Worm (Caenorhabditis elegans): ENCODE data around the gene K03D3.2.

K03D3.2 gene

DNA sequence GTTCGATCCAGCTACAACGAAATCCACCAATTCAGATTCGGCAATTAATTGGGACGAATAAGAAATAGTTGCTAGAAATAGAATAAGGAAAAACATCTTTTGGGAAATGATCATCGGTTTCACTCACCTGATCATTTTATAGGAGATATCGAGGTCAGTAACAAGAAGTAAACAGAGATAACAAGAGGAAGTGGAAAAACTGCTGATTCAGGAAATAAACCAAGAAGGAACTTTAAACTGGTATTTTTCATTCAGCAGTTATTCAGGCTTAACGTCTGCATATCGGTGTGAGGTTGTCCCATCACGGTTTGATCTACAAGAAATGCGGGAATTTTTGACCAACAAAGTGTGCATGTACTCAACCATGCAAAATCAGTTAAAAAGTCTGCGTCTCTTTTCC, at the start of gene K03D3.2:
K03D3.2 (minus strand) TSS at position 101 of the 400 bp plus-strand sequence.
- TF ChIP-seq nhr-77 (tag; optimal IDR thresholded peaks at IDR 0.05) (no peak), nhr-23 (tag; optimal IDR thresholded peaks at IDR 0.05) (no peak), mbf-1 (tag; optimal IDR thresholded peaks at IDR 0.05) (no peak), lin-39 (tag; optimal IDR thresholded peaks at IDR 0.05) (no peak), ama-1 (optimal IDR thresholded peaks at IDR 0.05) (no peak), elt-3 (tag; optimal IDR thresholded peaks at IDR 0.05) (no peak), zag-1 (tag; optimal IDR thresholded peaks at IDR 0.05) (no peak)

DNA sequence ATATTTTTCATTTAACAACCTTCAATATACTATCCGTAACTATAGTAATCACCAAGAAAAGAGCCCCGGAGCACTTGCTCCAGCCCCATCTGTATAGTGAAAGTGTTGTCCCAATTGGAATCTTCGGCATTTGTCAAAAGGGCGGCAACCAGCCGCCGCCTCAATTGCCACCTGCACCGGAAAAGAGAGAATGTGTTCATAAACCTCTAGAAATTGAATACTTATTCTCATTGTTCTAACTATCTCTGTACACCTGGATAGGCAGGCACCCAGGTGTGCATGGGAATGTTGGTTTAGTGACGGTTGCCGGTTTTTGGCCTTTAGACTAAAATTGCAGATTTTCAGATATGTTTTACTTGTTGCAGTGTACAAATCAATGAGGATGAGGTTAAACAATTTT, 49.5 kb upstream of the K03D3.2 start:
- TF ChIP-seq Y55F3AM.14 (GFP tag; optimal IDR thresholded peaks at IDR 0.05) (no peak), ZK546.5 (tag; optimal IDR thresholded peaks at IDR 0.05) (no peak), alr-1 (tag; optimal IDR thresholded peaks at IDR 0.05) (no peak), nhr-11 (tag; optimal IDR thresholded peaks at IDR 0.05) (no peak)

DNA sequence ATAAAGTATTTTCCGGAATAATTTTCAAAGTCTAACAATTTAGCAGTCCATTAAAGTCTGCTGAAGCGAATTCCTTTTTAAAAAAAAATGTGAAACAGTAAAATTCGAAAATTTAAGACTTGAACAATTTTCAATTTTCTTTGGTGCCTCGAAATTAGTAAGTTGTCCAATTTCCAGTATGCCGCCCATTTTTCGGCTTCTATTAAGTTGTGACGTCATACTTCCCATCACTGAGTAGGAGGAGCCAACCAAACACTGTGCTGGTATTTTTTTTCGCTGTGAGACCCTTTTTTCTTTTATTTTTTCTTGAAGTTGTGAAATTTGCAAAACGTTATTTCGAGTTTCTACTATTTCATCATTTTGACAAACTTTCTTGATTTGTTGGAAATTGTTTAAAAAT, 42.2 kb upstream of the K03D3.2 start:
- TF ChIP-seq lsy-2 (tag; optimal IDR thresholded peaks at IDR 0.05) (no peak), ztf-11 (tag; optimal IDR thresholded peaks at IDR 0.05) (no peak), unc-55 (GFP tag; optimal IDR thresholded peaks at IDR 0.05) (no peak), mab-5 (tag; optimal IDR thresholded peaks at IDR 0.05) (no peak), C34F6.9 (tag; optimal IDR thresholded peaks at IDR 0.05) (no peak), ZK546.5 (tag; optimal IDR thresholded peaks at IDR 0.05) (no peak), blmp-1 (tag; optimal IDR thresholded peaks at IDR 0.05; ENCODE audit: insufficient read depth) (no peak), mdl-1 (tag; optimal IDR thresholded peaks at IDR 0.05) (no peak), zag-1 (tag; optimal IDR thresholded peaks at IDR 0.05) (no peak), nhr-11 (tag; optimal IDR thresholded peaks at IDR 0.05) (no peak), lin-13 (GFP tag; optimal IDR thresholded peaks at IDR 0.05) (no peak), ceh-82 (tag; optimal IDR thresholded peaks at IDR 0.05) (no peak), dmd-4 (tag; optimal IDR thresholded peaks at IDR 0.05) (no peak), nhr-25 (tag; optimal IDR thresholded peaks at IDR 0.05) (no peak), lin-11 (tag; optimal IDR thresholded peaks at IDR 0.05) (no peak), mbf-1 (tag; optimal IDR thresholded peaks at IDR 0.05) (no peak), Y55F3AM.14 (GFP tag; optimal IDR thresholded peaks at IDR 0.05) (no peak)

DNA sequence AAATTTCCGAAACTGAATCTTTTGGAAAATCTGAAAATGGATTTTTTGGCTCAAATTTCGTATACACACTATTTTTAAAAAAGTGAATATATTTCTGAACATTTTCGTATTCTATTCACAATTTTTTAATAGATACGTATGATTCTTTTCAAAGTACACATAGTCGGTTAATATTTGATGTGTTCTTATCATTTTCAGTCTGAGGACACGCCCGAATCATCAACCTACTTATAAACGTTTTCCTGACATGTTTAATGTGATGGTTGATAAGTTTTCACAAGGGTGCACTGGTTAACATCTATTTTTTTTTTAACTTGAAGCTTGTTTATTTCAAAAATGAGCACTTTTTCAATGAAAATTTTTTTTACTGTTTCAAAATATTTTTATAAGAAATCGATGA, 36.2 kb upstream of the K03D3.2 start:
- no peak for TF ChIP-seq ztf-4 (tag; optimal IDR thresholded peaks at IDR 0.05)
- TF ChIP-seq ztf-11 (tag; optimal IDR thresholded peaks at IDR 0.05), result no peak
- TF ChIP-seq aly-2 (tag; optimal IDR thresholded peaks at IDR 0.05), result no peak
- TF ChIP-seq blmp-1 (tag; optimal IDR thresholded peaks at IDR 0.05; ENCODE audit: insufficient read depth), result no peak
- no peak for TF ChIP-seq nhr-6 (tag; optimal IDR thresholded peaks at IDR 0.05)
- TF ChIP-seq nhr-10 (tag; optimal IDR thresholded peaks at IDR 0.05), result no peak
- no peak for TF ChIP-seq ama-1 (optimal IDR thresholded peaks at IDR 0.05)
- TF ChIP-seq unc-55 (GFP tag; optimal IDR thresholded peaks at IDR 0.05), result no peak
- no peak for TF ChIP-seq nhr-129 (tag; optimal IDR thresholded peaks at IDR 0.05)
- TF ChIP-seq skn-1 (tag; optimal IDR thresholded peaks at IDR 0.05), result no peak
- TF ChIP-seq peb-1 (tag; optimal IDR thresholded peaks at IDR 0.05), result no peak
- TF ChIP-seq sma-9 (GFP tag; optimal IDR thresholded peaks at IDR 0.05), result no peak
- no peak for TF ChIP-seq sma-9 (tag; optimal IDR thresholded peaks at IDR 0.05)

DNA sequence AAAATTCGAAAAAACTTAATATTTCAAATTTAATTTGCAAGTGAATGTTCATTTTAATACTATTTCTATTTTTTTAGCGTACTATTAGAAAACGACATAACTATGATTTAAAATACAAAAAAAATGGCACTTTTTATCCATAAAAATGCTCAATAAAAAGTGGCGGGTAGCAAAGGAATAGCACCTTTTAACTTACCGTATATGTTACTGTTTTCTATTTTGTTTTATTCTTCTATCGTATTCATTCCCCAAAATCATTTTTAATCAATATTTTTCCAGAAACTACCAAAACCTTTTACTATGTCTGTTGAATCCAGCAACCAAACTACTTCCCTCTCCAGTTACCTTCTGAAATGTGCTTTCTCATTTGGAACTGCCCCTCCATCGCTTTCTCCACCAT, 22.3 kb upstream of the K03D3.2 start, which contains the start of gene C35D6.4:
C35D6.4 (plus strand) TSS at position 301 of the 400 bp plus-strand sequence.
- TF ChIP-seq nhr-25 (tag; optimal IDR thresholded peaks at IDR 0.05) (no peak), lin-13 (GFP tag; optimal IDR thresholded peaks at IDR 0.05) (no peak), nhr-237 (tag; optimal IDR thresholded peaks at IDR 0.05) (no peak), ztf-1 (GFP tag; conservative IDR thresholded peaks at IDR 0.05) (no peak), snpc-4 (tag; optimal IDR thresholded peaks at IDR 0.05) (no peak), nhr-12 (tag; optimal IDR thresholded peaks at IDR 0.05) (no peak), ztf-11 (tag; optimal IDR thresholded peaks at IDR 0.05) (no peak), peb-1 (tag; optimal IDR thresholded peaks at IDR 0.05) (no peak), dmd-4 (tag; optimal IDR thresholded peaks at IDR 0.05) (no peak), crh-2 (tag; optimal IDR thresholded peaks at IDR 0.05) (no peak), lin-39 (tag; optimal IDR thresholded peaks at IDR 0.05) (no peak), sma-3 (GFP tag; optimal IDR thresholded peaks at IDR 0.05) (no peak)

Measured in whole organism, L2 larva.